Fruit fly (Drosophila melanogaster) whole organism, embryonic: Measurements from ENCODE around the gene mof.

Experiments
- Atf6 ChIP-seq: fragments of 200-800 bp; sonication (Bioruptor generic); IDR thresholded peaks from 2 replicates; pipeline ENCODE4 v1.3.6; 2022; ENCODE audit warnings: missing biosample characterization, missing genetic modification characterization
- Awh ChIP-seq: fragments of 200-800 bp; sonication (Bioruptor generic); IDR thresholded peaks from 2 replicates; pipeline ENCODE4, ENCODE4 v1.3.6; 2022; ENCODE audit warnings: missing biosample characterization, missing genetic modification characterization
- B-H2 ChIP-seq: fragments of 200-800 bp; sonication (Bioruptor generic); optimal IDR thresholded peaks from 2 replicates; lab custom pipeline; 2018; ENCODE audit warnings: missing biosample characterization, mild to moderate bottlenecking, missing genetic modification characterization
- BEAF-32 ChIP-seq: fragments of 200-800 bp; sonication (Bioruptor generic); optimal IDR thresholded peaks from 3 replicates; lab custom pipeline; 2017; ENCODE audit warnings: missing biosample characterization, missing genetic modification characterization, mild to moderate bottlenecking, moderate library complexity, missing genetic modification reagents
- Blimp-1 ChIP-seq: fragments of 200-800 bp; sonication (Bioruptor generic); optimal IDR thresholded peaks from 3 replicates; lab custom pipeline; 2018; ENCODE audit warnings: missing biosample characterization, missing genetic modification characterization, mild to moderate bottlenecking, moderate library complexity, missing genetic modification reagents
- CG10267 ChIP-seq: fragments of 200-800 bp; sonication (Bioruptor generic); optimal IDR thresholded peaks from 2 replicates; lab custom pipeline; 2018; ENCODE audit warnings: missing biosample characterization, mild to moderate bottlenecking, missing genetic modification characterization, moderate library complexity
- CG10565 ChIP-seq: fragments of 200-800 bp; sonication (Bioruptor generic); optimal IDR thresholded peaks from 3 replicates; lab custom pipeline; 2016; ENCODE audit warnings: missing biosample characterization, mild to moderate bottlenecking, missing genetic modification characterization
- CG10654 ChIP-seq: fragments of 200-800 bp; sonication (Bioruptor generic); optimal IDR thresholded peaks from 2 replicates; lab custom pipeline; 2016; ENCODE audit warnings: missing biosample characterization, missing genetic modification characterization
- CG11504 ChIP-seq: fragments of 200-800 bp; sonication (Bioruptor generic); optimal IDR thresholded peaks from 3 replicates; lab custom pipeline; 2019; ENCODE audit warnings: missing biosample characterization, mild to moderate bottlenecking, missing genetic modification characterization, moderate library complexity
- CG12236 ChIP-seq: fragments of 200-800 bp; sonication (Bioruptor generic); optimal IDR thresholded peaks from 2 replicates; lab custom pipeline; 2016; ENCODE audit warnings: missing biosample characterization, missing genetic modification characterization
- CG12299 ChIP-seq: fragments of 200-800 bp; sonication (Bioruptor generic); optimal IDR thresholded peaks from 2 replicates; lab custom pipeline; 2018; ENCODE audit warnings: missing biosample characterization, mild to moderate bottlenecking, missing genetic modification characterization
- CG12769 ChIP-seq: fragments of 200-800 bp; sonication (Bioruptor generic); optimal IDR thresholded peaks from 2 replicates; lab custom pipeline; 2019; ENCODE audit warnings: missing biosample characterization, mild to moderate bottlenecking, missing genetic modification characterization, moderate library complexity
- CG14710 ChIP-seq: fragments of 200-800 bp; sonication (Bioruptor generic); optimal IDR thresholded peaks from 3 replicates; lab custom pipeline; 2019; ENCODE audit warnings: missing biosample characterization, mild to moderate bottlenecking, missing genetic modification characterization, moderate library complexity
- CG1602 ChIP-seq: fragments of 200-800 bp; sonication (Bioruptor generic); optimal IDR thresholded peaks from 3 replicates; lab custom pipeline; 2016; ENCODE audit warnings: missing biosample characterization, missing genetic modification characterization
- CG17328 ChIP-seq: fragments of 200-800 bp; sonication (Bioruptor generic); IDR thresholded peaks from 2 replicates; pipeline ENCODE4 v1.3.6; 2022; ENCODE audit warnings: missing biosample characterization, missing genetic modification characterization
- CG2678 ChIP-seq: fragments of 200-800 bp; sonication (Bioruptor generic); optimal IDR thresholded peaks from 3 replicates; lab custom pipeline; 2019; ENCODE audit warnings: missing biosample characterization, mild to moderate bottlenecking, missing genetic modification characterization, moderate library complexity
- CG3838 ChIP-seq: fragments of 200-800 bp; sonication (Bioruptor generic); optimal IDR thresholded peaks from 3 replicates; lab custom pipeline; 2016; ENCODE audit warnings: missing biosample characterization, missing genetic modification characterization
- CG6254 ChIP-seq: fragments of 200-800 bp; sonication (Bioruptor generic); optimal IDR thresholded peaks from 3 replicates; lab custom pipeline; 2017; ENCODE audit warnings: mild to moderate bottlenecking, missing biosample characterization, missing genetic modification reagents, missing genetic modification characterization
- CG7271 ChIP-seq: fragments of 200-800 bp; sonication (Bioruptor generic); optimal IDR thresholded peaks from 2 replicates; lab custom pipeline; 2018; ENCODE audit warnings: missing biosample characterization, mild to moderate bottlenecking, missing genetic modification characterization, moderate library complexity
- CG7556 ChIP-seq: fragments of 200-800 bp; sonication (Bioruptor generic); optimal IDR thresholded peaks from 2 replicates; lab custom pipeline; 2017; ENCODE audit warnings: missing biosample characterization, mild to moderate bottlenecking, missing genetic modification characterization
- CG7839 ChIP-seq: fragments of 200-800 bp; sonication (Bioruptor generic); optimal IDR thresholded peaks from 3 replicates; lab custom pipeline; 2018; ENCODE audit warnings: missing biosample characterization, mild to moderate bottlenecking, missing genetic modification characterization, moderate library complexity
- CG8290 ChIP-seq, 3 experiments: fragments of 200-800 bp; sonication (Bioruptor generic); optimal IDR thresholded peaks; 2 replicates each; lab custom pipeline; 2016 to 2019; ENCODE audit warnings: missing biosample characterization in 3 of 3, missing genetic modification characterization in 3 of 3, mild to moderate bottlenecking in 2 of 3, moderate library complexity in 1 of 3
- CG9215 ChIP-seq: fragments of 200-800 bp; sonication (Bioruptor generic); IDR thresholded peaks from 2 replicates; pipeline ENCODE4 v1.3.6; 2022; ENCODE audit warnings: missing biosample characterization, missing genetic modification characterization
- CG9437 ChIP-seq: fragments of 200-800 bp; sonication (Bioruptor generic); optimal IDR thresholded peaks from 2 replicates; lab custom pipeline; 2018; ENCODE audit warnings: missing biosample characterization, mild to moderate bottlenecking, missing genetic modification characterization
- Dbx ChIP-seq: fragments of 200-800 bp; sonication (Bioruptor generic); IDR thresholded peaks from 3 replicates; pipeline ENCODE4 v1.3.6; 2022; ENCODE audit warnings: missing biosample characterization, missing genetic modification characterization
- Drgx ChIP-seq: fragments of 200-800 bp; sonication (Bioruptor generic); IDR thresholded peaks from 2 replicates; pipeline ENCODE4 v1.3.6; 2022; ENCODE audit warnings: missing biosample characterization, missing genetic modification characterization
- Ets97D ChIP-seq: fragments of 200-800 bp; sonication (Bioruptor generic); optimal IDR thresholded peaks from 3 replicates; lab custom pipeline; 2016; ENCODE audit warnings: missing biosample characterization, missing genetic modification characterization
- Fer1 ChIP-seq: fragments of 200-800 bp; sonication (Bioruptor generic); optimal IDR thresholded peaks from 2 replicates; lab custom pipeline; 2017; ENCODE audit warnings: missing biosample characterization, mild to moderate bottlenecking, missing genetic modification characterization
- GATAe ChIP-seq: fragments of 200-800 bp; sonication (Bioruptor generic); conservative IDR thresholded peaks from 2 replicates; pipeline ENCODE4 v1.3.6; 2022; ENCODE audit warnings: missing biosample characterization, missing genetic modification characterization
- Hr78 ChIP-seq, 2 experiments: fragments of 200-800 bp in 1 of 2; fragments of >200 bp in 1 of 2; sonication (Bioruptor generic) in 1 of 2; optimal IDR thresholded peaks; 2 replicates each; lab custom pipeline; 2017 to 2019; ENCODE audit warnings: missing biosample characterization in 2 of 2, missing genetic modification characterization in 2 of 2, mild to moderate bottlenecking in 1 of 2, moderate library complexity in 1 of 2
- Neu2 ChIP-seq: fragments of 200-800 bp; sonication (Bioruptor generic); optimal IDR thresholded peaks from 3 replicates; lab custom pipeline; 2016; ENCODE audit warnings: missing biosample characterization, missing genetic modification characterization, borderline replicate concordance
- Side ChIP-seq: fragments of 200-800 bp; sonication (Bioruptor generic); optimal IDR thresholded peaks from 2 replicates; lab custom pipeline; 2016; ENCODE audit warnings: missing biosample characterization, missing genetic modification characterization
- Sox102F ChIP-seq: fragments of 200-800 bp; sonication (Bioruptor generic); optimal IDR thresholded peaks from 2 replicates; lab custom pipeline; 2018; ENCODE audit warnings: missing biosample characterization, mild to moderate bottlenecking, missing genetic modification characterization, moderate library complexity
- amos ChIP-seq: fragments of 200-800 bp; sonication (Bioruptor generic); IDR thresholded peaks from 2 replicates; pipeline ENCODE4 v1.3.6; 2022; ENCODE audit warnings: missing biosample characterization, missing genetic modification characterization; ENCODE audit not compliant: partially characterized antibody
- ap ChIP-seq: fragments of 200-800 bp; sonication (Bioruptor generic); IDR thresholded peaks from 2 replicates; pipeline ENCODE4 v1.3.6; 2022; ENCODE audit warnings: missing biosample characterization, missing genetic modification characterization
- bsh ChIP-seq, 2 experiments: fragments of 200-800 bp; sonication (Bioruptor generic); optimal IDR thresholded peaks; 2 replicates each; lab custom pipeline; 2017 to 2018; ENCODE audit warnings: mild to moderate bottlenecking in 2 of 2, missing biosample characterization in 2 of 2, missing genetic modification characterization in 2 of 2, moderate library complexity in 1 of 2
- crp ChIP-seq, 2 experiments: fragments of 200-800 bp; sonication (Bioruptor generic); optimal IDR thresholded peaks; 2 replicates in 1 of 2; 3 replicates in 1 of 2; lab custom pipeline; 2017; ENCODE audit warnings: missing biosample characterization in 2 of 2, missing genetic modification characterization in 2 of 2, mild to moderate bottlenecking in 1 of 2, moderate library complexity in 1 of 2
- dm ChIP-seq: fragments of 200-800 bp; sonication (Bioruptor generic); optimal IDR thresholded peaks from 3 replicates; lab custom pipeline; 2016; ENCODE audit warnings: missing biosample characterization, missing genetic modification characterization
- gcm ChIP-seq: fragments of 200-800 bp; sonication (Bioruptor generic); optimal IDR thresholded peaks from 2 replicates; lab custom pipeline; 2019; ENCODE audit warnings: missing biosample characterization, mild to moderate bottlenecking, missing genetic modification characterization, moderate library complexity
- gcm2 ChIP-seq: fragments of 200-800 bp; sonication (Bioruptor generic); optimal IDR thresholded peaks from 2 replicates; lab custom pipeline; 2016; ENCODE audit warnings: missing biosample characterization, missing genetic modification characterization
- lilli ChIP-seq: fragments of 200-800 bp; sonication (Bioruptor generic); optimal IDR thresholded peaks from 3 replicates; lab custom pipeline; 2016; ENCODE audit warnings: missing biosample characterization, missing genetic modification characterization
- salm ChIP-seq: fragments of 200-800 bp; sonication (Bioruptor generic); optimal IDR thresholded peaks from 2 replicates; lab custom pipeline; 2018; ENCODE audit warnings: missing biosample characterization, mild to moderate bottlenecking, missing genetic modification characterization
- sd ChIP-seq: fragments of 200-800 bp; sonication (Bioruptor generic); optimal IDR thresholded peaks from 3 replicates; lab custom pipeline; 2018; ENCODE audit warnings: missing biosample characterization, mild to moderate bottlenecking, missing genetic modification characterization, moderate library complexity
- sens ChIP-seq: fragments of 200-800 bp; sonication (Bioruptor generic); peaks from one replicate; lab custom pipeline; 2016; ENCODE audit warnings: missing biosample characterization, missing genetic modification characterization
- slbo ChIP-seq: fragments of 200-800 bp; sonication (Bioruptor generic); IDR thresholded peaks from 2 replicates; pipeline ENCODE4 v1.3.6; 2022; ENCODE audit warnings: missing biosample characterization, missing genetic modification characterization
- z ChIP-seq: fragments of 200-800 bp; sonication (Bioruptor generic); IDR thresholded peaks from 3 replicates; pipeline ENCODE4 v1.3.6; 2022; ENCODE audit warnings: missing biosample characterization, missing genetic modification characterization
- zfh2 ChIP-seq: fragments of 200-800 bp; sonication (Bioruptor generic); optimal IDR thresholded peaks from 2 replicates; lab custom pipeline; 2016; ENCODE audit warnings: missing biosample characterization, missing genetic modification characterization

mof gene

dm6 chrX:5894529-5895487 lies 18.2 kb upstream of the mof start (continued):
- no peak for TF ChIP-seq CG6254 (GFP tag; lab: Kevin White, UChicago)
- TF ChIP-seq amos (GFP tag; lab: Robert Waterston, UW), result no peak
- TF ChIP-seq crp (GFP tag; optimal IDR thresholded peaks at IDR 0.05; lab: Kevin White, UChicago), result peak in 1 of 2 experiments; percentile 32
- TF ChIP-seq CG14710, result peak; percentile 15
- TF ChIP-seq CG10654, result no peak
- peak; percentile 45; the same call in 1 of the 2 replicates for TF ChIP-seq slbo
- peak; percentile 6 for TF ChIP-seq CG10267 (tag; lab: Kevin White, UChicago)
- no peak for TF ChIP-seq B-H2
- TF ChIP-seq CG9215 (GFP tag; lab: Robert Waterston, UW), result no peak
- no peak for TF ChIP-seq Awh (GFP tag; lab: Robert Waterston, UW)
- TF ChIP-seq gcm (GFP tag; lab: Kevin White, UChicago), result peak; percentile 57
- peak; percentile 31 for TF ChIP-seq CG12769 (tag; lab: Kevin White, UChicago)
- no peak for TF ChIP-seq salm (tag; lab: Kevin White, UChicago)
- no peak for TF ChIP-seq gcm2 (GFP tag; lab: Kevin White, UChicago)
- no peak for TF ChIP-seq Hr78 (GFP tag; optimal IDR thresholded peaks at IDR 0.05; lab: Kevin White, UChicago)
- TF ChIP-seq Drgx, result 0 out of 2 replicates have a peak, but pooled peaks have one; percentile 13
- peak; percentile 25 for TF ChIP-seq CG7839 (tag; lab: Kevin White, UChicago)
- TF ChIP-seq ap, result no peak
- TF ChIP-seq CG9437 (GFP tag; lab: Kevin White, UChicago), result no peak
- TF ChIP-seq CG7556 (GFP tag; lab: Kevin White, UChicago), result peak; percentile 26
- no peak for TF ChIP-seq lilli (GFP tag; lab: Kevin White, UChicago)
- TF ChIP-seq Fer1 (GFP tag; lab: Kevin White, UChicago), result no peak
- peak; percentile 40 for TF ChIP-seq CG11504
- no peak for TF ChIP-seq dm (GFP tag; lab: Kevin White, UChicago)
- no peak for TF ChIP-seq Side (GFP tag; lab: Kevin White, UChicago)
- no peak for TF ChIP-seq Neu2
- peak; percentile 3 for TF ChIP-seq zfh2 (GFP tag; lab: Kevin White, UChicago)
- TF ChIP-seq bsh (GFP tag; optimal IDR thresholded peaks at IDR 0.05; lab: Kevin White, UChicago), result peak in 1 of 2 experiments; percentile 48
- no peak for TF ChIP-seq Dbx (GFP tag; lab: Robert Waterston, UW)
- no peak for TF ChIP-seq GATAe
- no peak for TF ChIP-seq Ets97D (GFP tag; lab: Kevin White, UChicago)
- no peak for TF ChIP-seq CG12236 (GFP tag; lab: Kevin White, UChicago)
- no peak for TF ChIP-seq Atf6 (GFP tag; lab: Robert Waterston, UW)
- no peak for TF ChIP-seq CG3838 (GFP tag; lab: Kevin White, UChicago)
- no peak for TF ChIP-seq BEAF-32 (GFP tag; lab: Kevin White, UChicago)
- TF ChIP-seq CG10565 (GFP tag; lab: Kevin White, UChicago), result no peak
- peak; percentile 9 for TF ChIP-seq CG1602 (GFP tag; lab: Kevin White, UChicago)
- TF ChIP-seq CG12299, result no peak
- no peak for TF ChIP-seq CG7271 (tag; lab: Kevin White, UChicago)
- TF ChIP-seq Sox102F, result peak; percentile 31
- TF ChIP-seq CG17328 (GFP tag; lab: Robert Waterston, UW), result 0 out of 2 replicates have a peak, but pooled peaks have one; percentile 14
- peak; percentile 54 for TF ChIP-seq sd (tag; lab: Kevin White, UChicago)
- TF ChIP-seq Blimp-1 (GFP tag; lab: Kevin White, UChicago), result peak; percentile 17
- TF ChIP-seq z (GFP tag; lab: Robert Waterston, UW), result 0 out of 3 replicates have a peak, but pooled peaks have one; percentile 30
- TF ChIP-seq CG8290 (GFP tag; optimal IDR thresholded peaks at IDR 0.05; lab: Kevin White, UChicago), result no peak
- TF ChIP-seq CG8290 (tag; optimal IDR thresholded peaks at IDR 0.05; lab: Kevin White, UChicago), result no peak
- TF ChIP-seq CG2678, result peak; percentile 15
- peak; percentile 2 for TF ChIP-seq sens (GFP tag; lab: Kevin White, UChicago)
